Worm (Caenorhabditis elegans) whole organism, L4/young adult: ENCODE results near the gene nas-29.

Experiments
- W03F9.2 ChIP-seq: fragments of 150-350 bp; optimal IDR thresholded peaks from 2 replicates; lab custom pipeline; 2014; ENCODE audit warnings: missing biosample characterization, missing genetic modification characterization
- him-1 ChIP-seq: sonication (generic microtip); optimal IDR thresholded peaks from 2 replicates; lab custom pipeline; 2016; ENCODE audit warnings: missing genotype, missing genetic modification reagents, missing genetic modification characterization, missing compliant biosample characterization

- no peak for TF ChIP-seq W03F9.2 (tag; lab: Kevin White, UChicago)
- TF ChIP-seq him-1 (tag; lab: Kevin White, UChicago), result no peak
Measured at ce11 chrII:5161102-5161501, 19.3 kb upstream of the nas-29 start, which contains the start of gene C27D6.11.
